Fruit fly (Drosophila melanogaster): ENCODE data around the gene EndoGI.

The EndoGI gene

dm6 chr2L:16284306-16285299 is 27.1 kb downstream of the EndoGI start:
- TF ChIP-seq CG6792 (GFP tag; optimal IDR thresholded peaks at IDR 0.05) (peak; percentile 56), CG10669 (GFP tag; optimal IDR thresholded peaks at IDR 0.05) (peak; percentile 29), CG9139 (GFP tag; optimal IDR thresholded peaks at IDR 0.05) (peak; percentile 39), dsx (GFP tag; optimal IDR thresholded peaks at IDR 0.05; ENCODE audit: poor library complexity, severe bottlenecking) (peak; percentile 65), dac (GFP tag; optimal IDR thresholded peaks at IDR 0.05) (no peak), fd85E (GFP tag; optimal IDR thresholded peaks at IDR 0.05) (peak; percentile 67), Eip93F (GFP tag; optimal IDR thresholded peaks at IDR 0.05) (peak; percentile 6), CG1621 (tag; optimal IDR thresholded peaks at IDR 0.05) (peak; percentile 28), svp (GFP tag) (peak; percentile 74), Smox (GFP tag; optimal IDR thresholded peaks at IDR 0.05) (peak; percentile 75), Gug (GFP tag; IDR thresholded peaks at IDR 0.05) (no peak), cyc (GFP tag; optimal IDR thresholded peaks at IDR 0.05) (peak; percentile 58), salr (GFP tag; optimal IDR thresholded peaks at IDR 0.05) (peak; percentile 38 to 55), CG3032 (tag; optimal IDR thresholded peaks at IDR 0.05) (peak; percentile 52), CG6276 (GFP tag; optimal IDR thresholded peaks at IDR 0.05) (peak; percentile 58), Ets96B (tag; optimal IDR thresholded peaks at IDR 0.05) (peak; percentile 54), CG8632 (GFP tag; optimal IDR thresholded peaks at IDR 0.05) (peak; percentile 44), CG11762 (GFP tag; optimal IDR thresholded peaks at IDR 0.05; ENCODE audit: insufficient read depth) (peak; percentile 54), pdm3 (GFP tag; optimal IDR thresholded peaks at IDR 0.05) (peak; percentile 71), vri (GFP tag; optimal IDR thresholded peaks at IDR 0.05) (peak; percentile 85), OdsH (GFP tag; optimal IDR thresholded peaks at IDR 0.05) (peak; percentile 76), CG31627 (GFP tag; optimal IDR thresholded peaks at IDR 0.05) (peak; percentile 68), CG7368 (GFP tag; optimal IDR thresholded peaks at IDR 0.05) (peak; percentile 76), Sox15 (GFP tag; optimal IDR thresholded peaks at IDR 0.05) (peak; percentile 32), Hr4 (GFP tag; optimal IDR thresholded peaks at IDR 0.05) (peak; percentile 63), fkh (GFP tag; optimal IDR thresholded peaks at IDR 0.05) (peak; percentile 31), Blimp-1 (GFP tag; optimal IDR thresholded peaks at IDR 0.05) (peak; percentile 53), eg (GFP tag; IDR thresholded peaks at IDR 0.05) (no peak), CG34406 (GFP tag; optimal IDR thresholded peaks at IDR 0.05) (peak; percentile 61), CG8119 (GFP tag; IDR thresholded peaks at IDR 0.05) (no peak), Lpt (GFP tag; optimal IDR thresholded peaks at IDR 0.05) (peak; percentile 45), acj6 (GFP tag; optimal IDR thresholded peaks at IDR 0.05) (peak; percentile 80), CG6854 (GFP tag; optimal IDR thresholded peaks at IDR 0.05) (peak; percentile 84), Hr39 (GFP tag; optimal IDR thresholded peaks at IDR 0.05) (peak; percentile 74), CG16779 (tag; optimal IDR thresholded peaks at IDR 0.05) (peak; percentile 68), net (GFP tag; optimal IDR thresholded peaks at IDR 0.05) (peak; percentile 47), Ets21C (GFP tag; optimal IDR thresholded peaks at IDR 0.05) (peak; percentile 49), spab (GFP tag; optimal IDR thresholded peaks at IDR 0.05) (peak; percentile 46), Hr38 (GFP tag; optimal IDR thresholded peaks at IDR 0.05) (no peak), CG8319 (GFP tag; optimal IDR thresholded peaks at IDR 0.05) (peak; percentile 35), fd59A (GFP tag; optimal IDR thresholded peaks at IDR 0.05) (peak; percentile 11), CG11294 (GFP tag; IDR thresholded peaks at IDR 0.05) (no peak), Eip75B (GFP tag; optimal IDR thresholded peaks at IDR 0.05) (peak; percentile 58), Sox14 (GFP tag; optimal IDR thresholded peaks at IDR 0.05) (peak; percentile 82), CG4318 (GFP tag; optimal IDR thresholded peaks at IDR 0.05) (peak; percentile 26), CG6808 (GFP tag; optimal IDR thresholded peaks at IDR 0.05) (peak; percentile 52), topi (GFP tag; optimal IDR thresholded peaks at IDR 0.05) (peak; percentile 67), lz (GFP tag; optimal IDR thresholded peaks at IDR 0.05) (peak; percentile 75), Sox102F (GFP tag; optimal IDR thresholded peaks at IDR 0.05) (peak; percentile 75)

All from whole organism, prepupa.